Fruit fly (Drosophila melanogaster) whole organism, wandering third instar larva: ENCODE results near the gene Usp12-46.

Source experiments
- CrebA ChIP-seq: fragments of 200-800 bp; sonication (Bioruptor generic); optimal IDR thresholded peaks from 2 replicates; lab custom pipeline; 2016; ENCODE audit warnings: missing biosample characterization, mild to moderate bottlenecking, missing genetic modification characterization, borderline replicate concordance
- Dfd ChIP-seq: fragments of >200 bp; optimal IDR thresholded peaks from 2 replicates; lab custom pipeline; 2017; ENCODE audit warnings: missing biosample characterization, missing genetic modification characterization
- GATAd ChIP-seq: sonication (Bioruptor generic); optimal IDR thresholded peaks from 2 replicates; lab custom pipeline; 2016; ENCODE audit warnings: missing biosample characterization, missing genetic modification characterization
- HLH106 ChIP-seq: fragments of 200-800 bp; optimal IDR thresholded peaks from 3 replicates; lab custom pipeline; 2019; ENCODE audit warnings: missing biosample characterization, mild to moderate bottlenecking, missing genetic modification characterization, moderate library complexity
- Hr83 ChIP-seq: fragments of 200-300 bp; sonication (Bioruptor generic); optimal IDR thresholded peaks from 2 replicates; lab custom pipeline; 2016; ENCODE audit warnings: missing biosample characterization, mild to moderate bottlenecking, missing genetic modification characterization, moderate library complexity; ENCODE audit not compliant: poor library complexity, severe bottlenecking
- Jra ChIP-seq: sonication (Bioruptor generic); optimal IDR thresholded peaks from 2 replicates; lab custom pipeline; 2016; ENCODE audit warnings: missing biosample characterization, missing genetic modification characterization
- Mio ChIP-seq: sonication (Bioruptor generic); optimal IDR thresholded peaks from 2 replicates; lab custom pipeline; 2016; ENCODE audit warnings: missing biosample characterization, missing genetic modification characterization
- Rel ChIP-seq, 2 experiments: fragments of 200-800 bp; sonication (Bioruptor generic) in 1 of 2; optimal IDR thresholded peaks; 2 replicates in 1 of 2; 3 replicates in 1 of 2; lab custom pipeline; 2016 to 2019; ENCODE audit warnings: mild to moderate bottlenecking in 2 of 2, missing biosample characterization in 2 of 2, missing genetic modification characterization in 2 of 2, moderate library complexity in 1 of 2
- fru ChIP-seq: fragments of 200-800 bp; sonication (Bioruptor generic); optimal IDR thresholded peaks from 3 replicates; lab custom pipeline; 2016; ENCODE audit warnings: missing biosample characterization, mild to moderate bottlenecking, missing genetic modification characterization
- psq ChIP-seq: fragments of 200-800 bp; sonication (Bioruptor generic); optimal IDR thresholded peaks from 3 replicates; lab custom pipeline; 2017; ENCODE audit warnings: missing biosample characterization, mild to moderate bottlenecking, missing genetic modification characterization, moderate library complexity
- rgr ChIP-seq: fragments of 200-800 bp; sonication (Bioruptor generic); optimal IDR thresholded peaks from 3 replicates; lab custom pipeline; 2016; ENCODE audit warnings: missing biosample characterization, mild to moderate bottlenecking, missing genetic modification characterization
- woc ChIP-seq: sonication (Bioruptor generic); optimal IDR thresholded peaks from 2 replicates; lab custom pipeline; 2016; ENCODE audit warnings: missing biosample characterization, mild to moderate bottlenecking, missing genetic modification characterization

DNA sequence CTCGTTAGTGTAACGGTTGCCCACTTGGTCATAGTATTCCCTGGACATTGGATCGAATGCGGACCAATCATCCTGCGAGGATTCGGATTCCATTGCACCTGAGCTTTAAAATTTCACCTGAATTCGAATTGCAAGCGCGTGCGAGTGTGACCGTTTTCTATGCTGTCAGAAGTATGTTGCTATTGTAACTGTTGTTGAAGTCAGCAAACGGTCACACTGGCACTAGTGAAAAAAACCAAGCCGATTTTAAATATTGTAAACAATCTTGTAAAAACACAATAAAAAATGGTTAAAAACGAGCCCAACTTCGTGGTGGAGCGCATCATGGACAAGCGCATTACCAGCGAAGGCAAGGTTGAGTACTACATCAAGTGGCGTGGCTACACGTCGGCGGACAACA, 5.3 kb upstream of the Usp12-46 start, which contains the start of the genes vret and HP1c:
- no peak for TF ChIP-seq CrebA (GFP tag; lab: Kevin White, UChicago)
- no peak for TF ChIP-seq psq (GFP tag; lab: Kevin White, UChicago)
- no peak for TF ChIP-seq Dfd (GFP tag; lab: Kevin White, UChicago)
- no peak for TF ChIP-seq fru (GFP tag; lab: Kevin White, UChicago)
- no peak for TF ChIP-seq Mio (GFP tag; lab: Kevin White, UChicago)
- TF ChIP-seq Hr83, result no peak
- no peak for TF ChIP-seq rgr
- no peak for TF ChIP-seq Jra (GFP tag; lab: Kevin White, UChicago)
- no peak for TF ChIP-seq woc
- TF ChIP-seq Rel (GFP tag; optimal IDR thresholded peaks at IDR 0.05; lab: Kevin White, UChicago), result no peak
- peak; percentile 37 for TF ChIP-seq Rel (tag; optimal IDR thresholded peaks at IDR 0.05; lab: Kevin White, UChicago)
- TF ChIP-seq GATAd (GFP tag; lab: Kevin White, UChicago), result no peak
- no peak for TF ChIP-seq HLH106 (tag; lab: Kevin White, UChicago)
